Fruit fly (Drosophila melanogaster): ENCODE results near the gene anne.

DNA sequence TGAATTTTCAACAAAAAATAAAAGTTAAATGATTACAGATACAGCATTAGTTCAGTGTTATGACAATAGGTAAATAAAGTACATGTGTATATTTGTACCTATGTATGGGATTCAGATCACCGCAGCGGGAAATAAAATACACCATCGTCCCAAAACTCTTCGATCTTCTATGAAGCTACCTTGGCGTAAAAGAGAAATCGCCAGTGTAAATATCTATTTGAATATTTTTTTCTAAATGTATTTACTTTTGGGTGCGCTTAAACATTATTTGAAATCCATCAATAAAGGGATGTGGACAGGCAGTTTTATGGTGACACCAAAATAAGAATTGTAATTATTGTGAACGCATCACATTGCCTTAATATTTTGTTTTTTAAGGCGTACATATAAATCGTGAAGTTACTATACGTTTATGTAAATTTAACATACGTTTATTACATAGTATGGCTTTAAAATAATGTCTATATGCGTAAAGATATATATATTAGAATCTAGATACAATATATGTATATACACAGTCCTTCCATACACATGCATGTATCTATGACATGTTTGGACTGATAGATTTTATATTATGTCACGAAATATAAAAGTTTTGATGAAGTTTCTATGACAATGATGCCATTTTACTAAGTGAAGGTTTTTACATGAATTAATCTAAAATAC, at the start of gene anne:
- no peak for TF ChIP-seq ttk (optimal IDR thresholded peaks at IDR 0.05)
- TF ChIP-seq insv (optimal IDR thresholded peaks at IDR 0.05): no peak
- no peak for TF ChIP-seq psq (optimal IDR thresholded peaks at IDR 0.05)
- TF ChIP-seq Sin3A (optimal IDR thresholded peaks at IDR 0.05): no peak
